Worm (Caenorhabditis elegans) whole organism, young adult: Measurements from ENCODE around the gene eco-1.

ENCODE experiments used
- F33H1.4 ChIP-seq: fragments of 200-800 bp; sonication (Bioruptor generic); IDR thresholded peaks from 2 replicates; pipeline ENCODE4 v1.3.6; 2022; ENCODE audit warnings: missing genetic modification reagents, missing genetic modification characterization, missing compliant biosample characterization
- F49E8.2 ChIP-seq: sonication (generic microtip); optimal IDR thresholded peaks from 3 replicates; lab custom pipeline; 2017; ENCODE audit warnings: missing genetic modification characterization, mild to moderate bottlenecking, missing compliant biosample characterization, antibody characterized with exemption, moderate library complexity; ENCODE audit not compliant: insufficient read depth
- Y67H2A.10 ChIP-seq: fragments of 200-800 bp; sonication (Bioruptor generic); conservative IDR thresholded peaks from 2 replicates; pipeline ENCODE4 v1.3.6; 2022; ENCODE audit warnings: missing genetic modification reagents, missing genetic modification characterization, missing compliant biosample characterization
- aptf-2 ChIP-seq: fragments of 200-800 bp; sonication (Bioruptor generic); conservative IDR thresholded peaks from 2 replicates; pipeline ENCODE4 v1.3.6; 2022; ENCODE audit warnings: missing genetic modification reagents, missing genetic modification characterization, missing compliant biosample characterization
- aptf-3 ChIP-seq: fragments of 200-800 bp; sonication (Bioruptor generic); IDR thresholded peaks from 2 replicates; pipeline ENCODE4 v1.3.6; 2022; ENCODE audit warnings: missing genetic modification characterization, missing compliant biosample characterization
- athp-1 ChIP-seq: sonication (generic microtip); optimal IDR thresholded peaks from 2 replicates; lab custom pipeline; 2017; ENCODE audit warnings: mild to moderate bottlenecking, missing genetic modification characterization, missing compliant biosample characterization
- bed-1 ChIP-seq: fragments of 200-800 bp; sonication (Bioruptor generic); IDR thresholded peaks from 2 replicates; pipeline ENCODE4 v1.3.6; 2022; ENCODE audit warnings: missing genetic modification reagents, missing genetic modification characterization, missing compliant biosample characterization
- dox-1 ChIP-seq: fragments of 200-800 bp; sonication (Bioruptor generic); IDR thresholded peaks from 2 replicates; pipeline ENCODE4 v1.3.6; 2022; ENCODE audit warnings: missing genetic modification reagents, missing genetic modification characterization, missing compliant biosample characterization
- dpl-1 ChIP-seq: fragments of 150-350 bp; optimal IDR thresholded peaks from 2 replicates; lab custom pipeline; 2014; ENCODE audit warnings: missing biosample characterization, missing genetic modification reagents, missing genetic modification characterization
- efl-1 ChIP-seq: fragments of 150-350 bp; optimal IDR thresholded peaks from 2 replicates; lab custom pipeline; 2014; ENCODE audit warnings: missing biosample characterization, missing genetic modification reagents, missing genetic modification characterization
- hmg-1.2 ChIP-seq: fragments of 200-800 bp; sonication (Bioruptor generic); IDR thresholded peaks from 2 replicates; pipeline ENCODE4 v1.3.6; 2022; ENCODE audit warnings: missing genetic modification reagents, missing genetic modification characterization, missing compliant biosample characterization
- hrde-1 ChIP-seq: sonication (generic microtip); optimal IDR thresholded peaks from 2 replicates; lab custom pipeline; 2016; ENCODE audit warnings: missing genetic modification characterization, mild to moderate bottlenecking, missing compliant biosample characterization, moderate library complexity, missing genotype, missing genetic modification reagents, borderline replicate concordance
- let-526 ChIP-seq: fragments of 200-800 bp; sonication (Bioruptor generic); IDR thresholded peaks from 2 replicates; pipeline ENCODE4 v1.3.6; 2022; ENCODE audit warnings: missing genetic modification reagents, missing genetic modification characterization, missing compliant biosample characterization
- lin-26 ChIP-seq: fragments of 200-800 bp; sonication (Bioruptor generic); IDR thresholded peaks from 2 replicates; pipeline ENCODE4 v1.3.6; 2022; ENCODE audit warnings: missing genetic modification reagents, missing genetic modification characterization, missing compliant biosample characterization
- lin-35 ChIP-seq, 3 experiments: fragments of 150-350 bp in 2 of 3; sonication (generic microtip) in 1 of 3; optimal IDR thresholded peaks; 2 replicates each; lab custom pipeline; 2014 to 2018; ENCODE audit warnings: missing biosample characterization in 3 of 3, missing genetic modification characterization in 3 of 3, missing genetic modification reagents in 3 of 3
- lin-54 ChIP-seq: fragments of 200-800 bp; sonication (Bioruptor generic); optimal IDR thresholded peaks from 2 replicates; lab custom pipeline; 2018; ENCODE audit warnings: mild to moderate bottlenecking, missing genetic modification characterization, missing compliant biosample characterization
- lsl-1 ChIP-seq: fragments of 200-800 bp; sonication (Bioruptor generic); optimal IDR thresholded peaks from 2 replicates; lab custom pipeline; 2018; ENCODE audit warnings: mild to moderate bottlenecking, missing genetic modification characterization, moderate library complexity, missing compliant biosample characterization
- madf-10 ChIP-seq: sonication (generic microtip); optimal IDR thresholded peaks from 2 replicates; lab custom pipeline; 2016; ENCODE audit warnings: mild to moderate bottlenecking, missing genetic modification characterization, missing compliant biosample characterization
- madf-3 ChIP-seq: fragments of 200-800 bp; sonication (Bioruptor generic); IDR thresholded peaks from 2 replicates; pipeline ENCODE4 v1.3.6; 2022; ENCODE audit warnings: missing genetic modification reagents, missing genetic modification characterization, missing compliant biosample characterization
- madf-6 ChIP-seq: fragments of 200-800 bp; sonication (Bioruptor generic); IDR thresholded peaks from 2 replicates; pipeline ENCODE4 v1.3.6; 2022; ENCODE audit warnings: missing genetic modification reagents, missing genetic modification characterization, missing compliant biosample characterization
- madf-8 ChIP-seq: fragments of 200-800 bp; sonication (Bioruptor generic); conservative IDR thresholded peaks from 2 replicates; pipeline ENCODE4 v1.3.6; 2022; ENCODE audit warnings: missing genetic modification reagents, missing genetic modification characterization, missing compliant biosample characterization
- nhr-27 ChIP-seq: fragments of 200-800 bp; sonication (Bioruptor generic); optimal IDR thresholded peaks from 2 replicates; lab custom pipeline; 2018; ENCODE audit warnings: mild to moderate bottlenecking, missing genetic modification characterization, moderate library complexity, missing compliant biosample characterization
- nhr-80 ChIP-seq: sonication (generic microtip); optimal IDR thresholded peaks from 2 replicates; lab custom pipeline; 2016; ENCODE audit warnings: missing genetic modification characterization, missing compliant biosample characterization
- nhr-90 ChIP-seq: sonication (generic microtip); optimal IDR thresholded peaks from 2 replicates; lab custom pipeline; 2016; ENCODE audit warnings: missing genotype, mild to moderate bottlenecking, missing genetic modification characterization, missing compliant biosample characterization
- pbrm-1 ChIP-seq: fragments of 200-800 bp; sonication (Bioruptor generic); IDR thresholded peaks from 2 replicates; pipeline ENCODE4 v1.3.6; 2022; ENCODE audit warnings: missing genetic modification reagents, missing genetic modification characterization, missing compliant biosample characterization
- pha-4 ChIP-seq: fragments of 150-350 bp; sonication (generic microtip); optimal IDR thresholded peaks from 2 replicates; lab custom pipeline; 2014; ENCODE audit warnings: missing biosample characterization, missing genetic modification reagents, missing genetic modification characterization
- snpc-3.4 ChIP-seq: sonication (generic microtip); optimal IDR thresholded peaks from 2 replicates; lab custom pipeline; 2017; ENCODE audit warnings: missing genetic modification characterization, mild to moderate bottlenecking, missing compliant biosample characterization, antibody characterized with exemption, moderate library complexity, missing genotype, missing genetic modification reagents
- snpc-4 ChIP-seq, 5 experiments: fragments of 150-350 bp in 1 of 5; sonication (generic microtip) in 4 of 5; optimal IDR thresholded peaks; 2 replicates each; lab custom pipeline; 2014 to 2018; ENCODE audit warnings: missing genetic modification characterization in 5 of 5, missing biosample characterization in 3 of 5, antibody characterized with exemption in 2 of 5, mild to moderate bottlenecking in 2 of 5, missing compliant biosample characterization in 2 of 5, missing genotype in 2 of 5, moderate library complexity in 2 of 5, missing genetic modification reagents in 1 of 5
- tbp1 ChIP-seq: fragments of 200-800 bp; sonication (Bioruptor generic); optimal IDR thresholded peaks from 2 replicates; lab custom pipeline; 2018; ENCODE audit warnings: mild to moderate bottlenecking, missing genetic modification characterization, missing compliant biosample characterization
- tbx-9 ChIP-seq: sonication (generic microtip); optimal IDR thresholded peaks from 2 replicates; lab custom pipeline; 2016; ENCODE audit warnings: borderline replicate concordance, missing genetic modification characterization, inconsistent platforms, missing compliant biosample characterization
- zfh-2 ChIP-seq: fragments of 200-800 bp; sonication (Bioruptor generic); conservative IDR thresholded peaks from 2 replicates; pipeline ENCODE4 v1.3.6; 2022; ENCODE audit warnings: missing genetic modification reagents, missing genetic modification characterization, missing compliant biosample characterization
- ztf-28 ChIP-seq: fragments of 200-800 bp; sonication (Bioruptor generic); IDR thresholded peaks from 2 replicates; pipeline ENCODE4 v1.3.6; 2022; ENCODE audit warnings: missing genetic modification reagents, missing genetic modification characterization, missing compliant biosample characterization
- ztf-6 ChIP-seq: fragments of 200-800 bp; sonication (Bioruptor generic); IDR thresholded peaks from 2 replicates; pipeline ENCODE4 v1.3.6; 2022; ENCODE audit warnings: missing genetic modification reagents, missing genetic modification characterization, missing compliant biosample characterization

Gene eco-1

DNA sequence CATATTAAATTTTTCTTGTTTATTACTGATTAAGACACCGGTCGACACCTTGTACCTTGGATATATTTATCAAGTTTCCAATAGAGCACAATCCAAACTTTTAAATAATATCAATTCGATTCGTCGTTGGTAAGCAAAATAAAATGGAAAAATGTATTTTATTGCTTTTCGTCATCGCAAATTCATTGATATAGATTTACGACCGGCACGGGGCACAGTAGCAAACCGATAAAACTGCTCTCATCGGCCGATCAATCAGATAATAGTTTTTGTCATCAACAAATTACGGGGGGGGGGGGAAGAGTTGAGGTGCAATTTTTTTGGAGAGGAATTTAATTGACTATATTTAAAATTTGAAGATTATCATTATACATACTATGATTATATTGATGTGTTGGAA lies 35.6 kb downstream of the eco-1 start:
- TF ChIP-seq aptf-2, result no peak
- TF ChIP-seq nhr-80 (tag; lab: Kevin White, UChicago), result peak; percentile 24

DNA sequence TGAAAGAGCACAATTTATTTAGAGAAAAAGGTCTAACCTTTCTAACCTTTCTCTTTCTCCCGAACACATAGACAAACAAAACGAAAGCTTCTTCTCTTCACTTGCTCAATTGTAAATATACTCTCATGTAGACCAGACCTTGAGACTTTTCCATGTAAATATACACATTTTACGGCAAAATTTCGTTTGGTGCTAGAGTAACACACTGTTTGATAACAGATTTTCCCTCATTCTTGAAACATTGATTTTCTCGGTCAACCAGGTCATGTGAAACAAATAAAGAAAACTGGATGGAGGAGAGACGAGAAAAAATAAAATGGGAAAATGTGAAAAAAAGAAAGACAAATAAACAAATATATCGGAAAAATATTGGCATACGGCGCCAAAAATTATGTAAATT lies 36.9 kb downstream of the eco-1 start:
- peak; percentile 7 for TF ChIP-seq pha-4
- TF ChIP-seq aptf-3 (GFP tag; lab: Robert Waterston, UW), result no peak

ce11 chrIII:7319390-7319789 lies 39.5 kb downstream of the eco-1 start, which contains the start of gene F56C9.8:
Gene F56C9.8, minus strand, starts transcription at chrIII:7319509.
- TF ChIP-seq nhr-80 (tag; lab: Kevin White, UChicago), result peak; percentile 30
- TF ChIP-seq ztf-6 (GFP tag; lab: Robert Waterston, UW), result no peak

- no peak for TF ChIP-seq ztf-6 (GFP tag; lab: Robert Waterston, UW)
- TF ChIP-seq nhr-80 (tag; lab: Kevin White, UChicago), result peak; percentile 63
These were observed 41.5 kb downstream of the eco-1 start for ce11 chrIII:7317354-7317753.

DNA sequence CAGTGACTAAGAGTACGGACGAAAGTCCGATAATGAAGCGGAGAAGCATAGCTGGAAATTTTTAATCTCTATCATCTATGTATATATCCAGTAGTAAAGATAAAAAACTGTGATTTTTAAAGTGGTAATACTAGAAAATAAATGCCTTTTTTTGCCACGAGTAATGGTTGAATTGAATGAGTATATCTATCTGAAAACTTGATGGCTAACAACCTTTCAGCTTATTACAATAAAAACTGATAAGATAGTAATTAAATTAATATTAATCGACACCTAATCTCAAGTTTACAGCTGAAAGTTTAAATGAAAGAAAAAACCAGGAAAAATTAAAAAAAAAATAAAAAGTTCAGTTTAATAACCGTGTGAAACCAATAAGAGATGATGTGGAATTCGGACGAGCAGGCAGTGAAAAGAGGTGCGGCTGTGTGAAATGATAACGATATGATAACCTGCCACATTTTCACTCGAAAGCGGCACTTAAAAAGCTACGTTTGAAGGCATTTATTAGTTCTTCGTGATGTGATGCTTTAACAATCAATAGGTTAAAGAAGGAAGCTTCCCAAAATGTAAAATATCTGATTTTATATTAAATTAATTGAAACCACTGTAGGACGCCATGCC lies 43.9 kb downstream of the eco-1 start, which contains the start of gene nspg-6:
nspg-6 (minus strand) TSS at position 51 of the 621 bp plus-strand sequence.
- TF ChIP-seq nhr-80 (tag; lab: Kevin White, UChicago) (peak; percentile 75), zfh-2 (no peak)

DNA sequence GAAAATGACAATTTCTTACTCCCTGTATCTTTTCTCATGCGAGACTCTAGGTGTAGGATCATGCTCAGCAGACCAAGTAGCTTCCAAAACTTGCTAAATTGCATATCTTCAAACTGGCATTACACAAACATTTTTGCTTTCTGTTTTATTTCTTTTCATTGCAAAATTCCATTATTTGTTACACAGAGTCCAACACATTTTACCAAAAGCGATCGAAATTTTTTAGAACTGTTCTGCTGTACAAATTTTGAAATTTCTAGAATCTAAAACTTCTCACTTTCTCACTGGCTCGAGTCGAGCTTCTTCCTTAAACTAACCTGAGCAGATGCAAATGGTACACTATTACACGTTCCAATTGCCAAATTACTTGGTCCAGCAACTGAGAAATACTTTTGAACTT lies 44.4 kb downstream of the eco-1 start:
- no peak for TF ChIP-seq lin-35 (GFP tag; optimal IDR thresholded peaks at IDR 0.05; lab: Kevin White, UChicago)
- no peak for TF ChIP-seq F49E8.2 (tag; lab: Kevin White, UChicago)
- TF ChIP-seq let-526 (GFP tag; lab: Robert Waterston, UW), result no peak
- no peak for TF ChIP-seq hrde-1 (tag; lab: Kevin White, UChicago)
- no peak for TF ChIP-seq aptf-2
- TF ChIP-seq Y67H2A.10, result no peak
- TF ChIP-seq snpc-3.4 (tag; lab: Kevin White, UChicago), result no peak
- TF ChIP-seq ztf-28 (GFP tag; lab: Robert Waterston, UW), result no peak
- no peak for TF ChIP-seq bed-1 (GFP tag; lab: Robert Waterston, UW)
- TF ChIP-seq hmg-1.2 (GFP tag; lab: Robert Waterston, UW), result no peak
- TF ChIP-seq efl-1, result no peak
- TF ChIP-seq tbx-9 (tag; lab: Kevin White, UChicago), result no peak
- TF ChIP-seq nhr-27 (tag; lab: Kevin White, UChicago), result no peak
- TF ChIP-seq, all 124 proteins: peak for 0

DNA sequence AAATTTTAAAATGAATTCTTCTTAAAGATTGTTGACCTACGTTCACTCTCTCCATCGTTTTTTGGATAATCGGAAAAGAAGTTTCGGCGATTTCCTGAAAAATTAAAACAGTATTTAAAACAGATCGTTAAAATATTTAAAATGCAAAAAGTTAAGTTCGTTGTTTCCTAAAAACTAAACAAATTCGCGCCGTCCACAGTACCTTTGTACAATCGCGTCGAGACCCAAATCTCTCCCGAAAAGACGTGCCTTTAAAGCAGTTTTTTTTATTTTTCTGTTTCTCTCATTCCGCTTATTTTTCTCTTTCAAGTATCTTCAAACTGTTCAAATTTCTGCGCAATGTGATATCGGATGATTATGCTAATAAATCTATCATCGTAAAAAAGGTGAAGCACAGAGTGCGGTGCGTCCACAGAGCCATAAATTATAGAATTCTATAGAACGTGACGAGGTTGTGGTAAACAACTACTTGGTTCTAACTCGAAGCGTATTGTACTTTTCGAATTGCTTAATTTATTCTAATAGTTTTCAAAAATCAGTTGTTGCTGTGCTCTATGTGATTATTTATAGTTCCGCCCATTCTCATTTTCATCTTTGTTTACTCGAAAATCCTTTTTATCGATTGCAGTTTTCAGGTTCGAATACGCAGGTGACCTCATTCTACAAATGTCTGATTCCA lies 48.1 kb downstream of the eco-1 start, which contains the start of the genes F56C9.6 and F56C9.3:
F56C9.6 (minus strand) TSS at position 112 of the 679 bp plus-strand sequence.
F56C9.3 (plus strand) TSS at position 629 of the 679 bp plus-strand sequence.
- peak; percentile 91 for TF ChIP-seq lsl-1 (GFP tag; lab: Kevin White, UChicago)
- TF ChIP-seq tbp1 (GFP tag; lab: Kevin White, UChicago), result peak; percentile 16
- peak; percentile 50 for TF ChIP-seq lin-54
- TF ChIP-seq efl-1, result peak; percentile 95
- no peak for TF ChIP-seq nhr-90
- peak; percentile 12; the same call in 1 of the 2 replicates for TF ChIP-seq hmg-1.2 (GFP tag; lab: Robert Waterston, UW)
- TF ChIP-seq lin-26 (GFP tag; lab: Robert Waterston, UW), result 0 out of 2 replicates have a peak, but pooled peaks have one; percentile 12
- peak; percentile 95 for TF ChIP-seq F33H1.4 (GFP tag; lab: Robert Waterston, UW)
- TF ChIP-seq pha-4, result no peak
- TF ChIP-seq madf-6, result peak; percentile 91
- no peak for TF ChIP-seq athp-1 (tag; lab: Kevin White, UChicago)
- peak; percentile 70 for TF ChIP-seq dpl-1 (GFP tag; lab: Kevin White, UChicago)
- TF ChIP-seq madf-3 (GFP tag; lab: Robert Waterston, UW), result 0 out of 2 replicates have a peak, but pooled peaks have one; percentile 23
- TF ChIP-seq pbrm-1, result no peak
- peak; percentile 49 for TF ChIP-seq snpc-3.4 (tag; lab: Kevin White, UChicago)
- TF ChIP-seq F49E8.2 (tag; lab: Kevin White, UChicago), result peak; percentile 79
- TF ChIP-seq dox-1, result 0 out of 2 replicates have a peak, but pooled peaks have one; percentile 4
- no peak for TF ChIP-seq madf-10 (tag; lab: Kevin White, UChicago)
- no peak for TF ChIP-seq snpc-4 (GFP tag; optimal IDR thresholded peaks at IDR 0.05; lab: Kevin White, UChicago)
- peak in 1 of 4 experiments; percentile 12 for TF ChIP-seq snpc-4 (tag; optimal IDR thresholded peaks at IDR 0.05; lab: Kevin White, UChicago)
- TF ChIP-seq madf-8 (GFP tag; lab: Robert Waterston, UW), result peak; percentile 66
